Fruit fly (Drosophila melanogaster) whole organism, embryonic: ENCODE results near the gene Pka-C3.

ENCODE experiments used
- Abd-B ChIP-seq: fragments of 200-800 bp; sonication (Bioruptor generic); optimal IDR thresholded peaks from 2 replicates; lab custom pipeline; 2018; ENCODE audit warnings: missing biosample characterization, mild to moderate bottlenecking, missing genetic modification characterization, moderate library complexity
- B-H1 ChIP-seq: fragments of 200-800 bp; sonication (Bioruptor generic); IDR thresholded peaks from 3 replicates; pipeline ENCODE4 v1.3.6; 2022; ENCODE audit warnings: missing biosample characterization, missing genetic modification characterization
- C15 ChIP-seq: fragments of 200-800 bp; sonication (Bioruptor generic); IDR thresholded peaks from 3 replicates; pipeline ENCODE4 v1.3.6; 2022; ENCODE audit warnings: missing biosample characterization, missing genetic modification characterization
- CG10979 ChIP-seq: fragments of 200-800 bp; sonication (Bioruptor generic); optimal IDR thresholded peaks from 2 replicates; lab custom pipeline; 2018; ENCODE audit warnings: missing biosample characterization, mild to moderate bottlenecking, missing genetic modification characterization, moderate library complexity
- CG12155 ChIP-seq: fragments of 200-800 bp; sonication (Bioruptor generic); optimal IDR thresholded peaks from 3 replicates; lab custom pipeline; 2016; ENCODE audit warnings: missing biosample characterization, missing genetic modification characterization
- CG12299 ChIP-seq: fragments of 200-800 bp; sonication (Bioruptor generic); optimal IDR thresholded peaks from 2 replicates; lab custom pipeline; 2018; ENCODE audit warnings: missing biosample characterization, mild to moderate bottlenecking, missing genetic modification characterization
- CG1233 ChIP-seq: fragments of 200-800 bp; sonication (Bioruptor generic); optimal IDR thresholded peaks from 4 replicates; lab custom pipeline; 2018; ENCODE audit warnings: missing biosample characterization, mild to moderate bottlenecking, missing genetic modification characterization
- CG12659 ChIP-seq: fragments of 200-800 bp; sonication (Bioruptor generic); optimal IDR thresholded peaks from 3 replicates; lab custom pipeline; 2017; ENCODE audit warnings: mild to moderate bottlenecking, missing biosample characterization, missing genetic modification reagents, missing genetic modification characterization
- CG12942 ChIP-seq: fragments of 200-800 bp; sonication (Bioruptor generic); optimal IDR thresholded peaks from 3 replicates; lab custom pipeline; 2016; ENCODE audit warnings: missing biosample characterization, missing genetic modification characterization
- CG17829 ChIP-seq: fragments of 200-800 bp; optimal IDR thresholded peaks from 2 replicates; lab custom pipeline; 2019; ENCODE audit warnings: missing biosample characterization, mild to moderate bottlenecking, missing genetic modification characterization, moderate library complexity
- CG18619 ChIP-seq: fragments of 200-800 bp; sonication (Bioruptor generic); optimal IDR thresholded peaks from 3 replicates; lab custom pipeline; 2017; ENCODE audit warnings: missing biosample characterization, mild to moderate bottlenecking, missing genetic modification characterization
- CG2678 ChIP-seq: fragments of 200-800 bp; sonication (Bioruptor generic); optimal IDR thresholded peaks from 3 replicates; lab custom pipeline; 2019; ENCODE audit warnings: missing biosample characterization, mild to moderate bottlenecking, missing genetic modification characterization, moderate library complexity
- CG2889 ChIP-seq: fragments of 200-800 bp; sonication (Bioruptor generic); IDR thresholded peaks from 3 replicates; pipeline ENCODE4 v1.3.6; 2022; ENCODE audit warnings: missing biosample characterization, missing genetic modification characterization
- CG30403 ChIP-seq: fragments of 200-800 bp; sonication (Bioruptor generic); optimal IDR thresholded peaks from 3 replicates; lab custom pipeline; 2016; ENCODE audit warnings: missing biosample characterization, missing genetic modification characterization
- CG31441 ChIP-seq: fragments of 200-800 bp; sonication (Bioruptor generic); IDR thresholded peaks from 2 replicates; pipeline ENCODE4 v1.3.6; 2022; ENCODE audit warnings: missing biosample characterization, missing genetic modification characterization
- CG32532 ChIP-seq: fragments of 200-800 bp; sonication (Bioruptor generic); IDR thresholded peaks from 2 replicates; pipeline ENCODE4 v1.3.6; 2022; ENCODE audit warnings: missing biosample characterization, missing genetic modification characterization
- CG32767 ChIP-seq: fragments of 200-800 bp; sonication (Bioruptor generic); IDR thresholded peaks from 2 replicates; pipeline ENCODE4 v1.3.6; 2022; ENCODE audit warnings: missing biosample characterization, missing genetic modification characterization
- CG3281 ChIP-seq: fragments of 200-800 bp; sonication (Bioruptor generic); optimal IDR thresholded peaks from 3 replicates; lab custom pipeline; 2017; ENCODE audit warnings: missing biosample characterization, mild to moderate bottlenecking, missing genetic modification characterization
- CG3407 ChIP-seq: fragments of 200-800 bp; sonication (Bioruptor generic); optimal IDR thresholded peaks from 2 replicates; lab custom pipeline; 2018; ENCODE audit warnings: missing biosample characterization, mild to moderate bottlenecking, missing genetic modification characterization
- CG4854 ChIP-seq: fragments of 200-800 bp; sonication (Bioruptor generic); optimal IDR thresholded peaks from 2 replicates; lab custom pipeline; 2016; ENCODE audit warnings: missing biosample characterization, missing genetic modification characterization, inconsistent platforms
- CG6765 ChIP-seq: fragments of 200-800 bp; sonication (Bioruptor generic); optimal IDR thresholded peaks from 3 replicates; lab custom pipeline; 2017; ENCODE audit warnings: missing biosample characterization, mild to moderate bottlenecking, missing genetic modification characterization
- CG7745 ChIP-seq: fragments of 200-800 bp; sonication (Bioruptor generic); optimal IDR thresholded peaks from 2 replicates; lab custom pipeline; 2018; ENCODE audit warnings: missing biosample characterization, mild to moderate bottlenecking, missing genetic modification characterization, moderate library complexity
- CG9727 ChIP-seq: fragments of 200-800 bp; sonication (Bioruptor generic); optimal IDR thresholded peaks from 3 replicates; lab custom pipeline; 2017; ENCODE audit warnings: missing biosample characterization, mild to moderate bottlenecking, missing genetic modification characterization
- CoRest ChIP-seq: fragments of 200-800 bp; sonication (Bioruptor generic); optimal IDR thresholded peaks from 3 replicates; lab custom pipeline; 2018; ENCODE audit warnings: missing biosample characterization, mild to moderate bottlenecking, missing genetic modification characterization, moderate library complexity
- Deaf1 ChIP-seq: fragments of 200-800 bp; optimal IDR thresholded peaks from 3 replicates; lab custom pipeline; 2019; ENCODE audit warnings: missing biosample characterization, mild to moderate bottlenecking, missing genetic modification characterization, moderate library complexity
- Dek ChIP-seq: fragments of 200-800 bp; sonication (Bioruptor generic); optimal IDR thresholded peaks from 3 replicates; lab custom pipeline; 2019; ENCODE audit warnings: missing biosample characterization, mild to moderate bottlenecking, missing genetic modification characterization, moderate library complexity
- Dfd ChIP-seq, 2 experiments: fragments of >200 bp; optimal IDR thresholded peaks; 2 replicates each; lab custom pipeline; 2017; ENCODE audit warnings: missing biosample characterization in 2 of 2, missing genetic modification characterization in 2 of 2
- E2f1 ChIP-seq: fragments of 200-800 bp; sonication (Bioruptor generic); IDR thresholded peaks from 2 replicates; pipeline ENCODE4 v1.3.6; 2022; ENCODE audit warnings: missing biosample characterization, missing genetic modification characterization
- Fer3 ChIP-seq: fragments of 200-800 bp; sonication (Bioruptor generic); optimal IDR thresholded peaks from 2 replicates; lab custom pipeline; 2018; ENCODE audit warnings: missing biosample characterization, mild to moderate bottlenecking, missing genetic modification characterization, moderate library complexity
- Hr51 ChIP-seq, 2 experiments: fragments of 200-800 bp; sonication (Bioruptor generic); optimal IDR thresholded peaks; 2 replicates in 1 of 2; 3 replicates in 1 of 2; lab custom pipeline; 2016 to 2018; ENCODE audit warnings: missing biosample characterization in 2 of 2, missing genetic modification characterization in 2 of 2, mild to moderate bottlenecking in 1 of 2, moderate library complexity in 1 of 2
- Meics ChIP-seq: fragments of 200-800 bp; sonication (Bioruptor generic); optimal IDR thresholded peaks from 2 replicates; lab custom pipeline; 2017; ENCODE audit warnings: missing biosample characterization, mild to moderate bottlenecking, missing genetic modification characterization
- Neu2 ChIP-seq: fragments of 200-800 bp; sonication (Bioruptor generic); optimal IDR thresholded peaks from 3 replicates; lab custom pipeline; 2016; ENCODE audit warnings: missing biosample characterization, missing genetic modification characterization, borderline replicate concordance
- Oli ChIP-seq: fragments of 200-800 bp; sonication (Bioruptor generic); optimal IDR thresholded peaks from 2 replicates; lab custom pipeline; 2018; ENCODE audit warnings: missing biosample characterization, mild to moderate bottlenecking, missing genetic modification characterization, moderate library complexity
- bcd ChIP-seq: fragments of 200-800 bp; sonication (Bioruptor generic); optimal IDR thresholded peaks from 2 replicates; lab custom pipeline; 2017; ENCODE audit warnings: missing biosample characterization, mild to moderate bottlenecking, missing genetic modification characterization
- bsh ChIP-seq, 2 experiments: fragments of 200-800 bp; sonication (Bioruptor generic); optimal IDR thresholded peaks; 2 replicates each; lab custom pipeline; 2017 to 2018; ENCODE audit warnings: mild to moderate bottlenecking in 2 of 2, missing biosample characterization in 2 of 2, missing genetic modification characterization in 2 of 2, moderate library complexity in 1 of 2
- btn ChIP-seq: fragments of 200-800 bp; sonication (Bioruptor generic); optimal IDR thresholded peaks from 2 replicates; lab custom pipeline; 2016; ENCODE audit warnings: missing biosample characterization, missing genetic modification characterization
- ci ChIP-seq: fragments of 200-800 bp; sonication (Bioruptor generic); IDR thresholded peaks from 3 replicates; pipeline ENCODE4 v1.3.6; 2022; ENCODE audit warnings: missing biosample characterization, missing genetic modification characterization
- dmrt11E ChIP-seq: fragments of 200-800 bp; sonication (Bioruptor generic); optimal IDR thresholded peaks from 3 replicates; lab custom pipeline; 2018; ENCODE audit warnings: missing biosample characterization, mild to moderate bottlenecking, missing genetic modification characterization, moderate library complexity
- gcm ChIP-seq: fragments of 200-800 bp; sonication (Bioruptor generic); optimal IDR thresholded peaks from 2 replicates; lab custom pipeline; 2019; ENCODE audit warnings: missing biosample characterization, mild to moderate bottlenecking, missing genetic modification characterization, moderate library complexity
- gem ChIP-seq: fragments of 200-800 bp; sonication (Bioruptor generic); optimal IDR thresholded peaks from 2 replicates; lab custom pipeline; 2019; ENCODE audit warnings: missing biosample characterization, mild to moderate bottlenecking, missing genetic modification characterization, moderate library complexity
- gro ChIP-seq: fragments of 200-800 bp; sonication (Bioruptor generic); optimal IDR thresholded peaks from 2 replicates; lab custom pipeline; 2016; ENCODE audit warnings: missing biosample characterization, missing genetic modification characterization
- mam ChIP-seq: fragments of 200-800 bp; sonication (Bioruptor generic); optimal IDR thresholded peaks from 3 replicates; lab custom pipeline; 2016; ENCODE audit warnings: missing biosample characterization, missing genetic modification characterization
- pnt ChIP-seq: fragments of 200-800 bp; sonication (Bioruptor generic); optimal IDR thresholded peaks from 3 replicates; lab custom pipeline; 2016; ENCODE audit warnings: missing biosample characterization, missing genetic modification characterization
- row ChIP-seq: fragments of 200-800 bp; sonication (Bioruptor generic); IDR thresholded peaks from 3 replicates; pipeline ENCODE4 v1.3.6; 2022; ENCODE audit warnings: missing biosample characterization, missing genetic modification characterization
- sens ChIP-seq: fragments of 200-800 bp; sonication (Bioruptor generic); peaks from one replicate; lab custom pipeline; 2016; ENCODE audit warnings: missing biosample characterization, missing genetic modification characterization
- shn ChIP-seq: fragments of 200-800 bp; sonication (Bioruptor generic); optimal IDR thresholded peaks from 3 replicates; lab custom pipeline; 2016; ENCODE audit warnings: missing biosample characterization, missing genetic modification characterization
- slbo ChIP-seq: fragments of 200-800 bp; sonication (Bioruptor generic); IDR thresholded peaks from 2 replicates; pipeline ENCODE4 v1.3.6; 2022; ENCODE audit warnings: missing biosample characterization, missing genetic modification characterization
- vvl ChIP-seq: fragments of 200-800 bp; sonication (Bioruptor generic); IDR thresholded peaks from 2 replicates; pipeline ENCODE4 v1.3.6; 2022; ENCODE audit warnings: missing biosample characterization, missing genetic modification characterization
- wdn ChIP-seq: fragments of 200-800 bp; sonication (Bioruptor generic); IDR thresholded peaks from 2 replicates; pipeline ENCODE4 v1.3.6; 2022; ENCODE audit warnings: missing biosample characterization, missing genetic modification characterization
- z ChIP-seq: fragments of 200-800 bp; sonication (Bioruptor generic); IDR thresholded peaks from 3 replicates; pipeline ENCODE4 v1.3.6; 2022; ENCODE audit warnings: missing biosample characterization, missing genetic modification characterization

Gene Pka-C3

dm6 chr3L:15923352-15923751 is 31.2 kb downstream of the Pka-C3 start (continued):
- TF ChIP-seq sens (GFP tag; lab: Kevin White, UChicago) (peak; percentile 65), btn (GFP tag; lab: Kevin White, UChicago) (no peak), vvl (GFP tag; lab: Robert Waterston, UW) (peak; percentile 47; the same call in 1 of the 2 replicates), Deaf1 (tag; lab: Kevin White, UChicago) (peak; percentile 26), gro (GFP tag; lab: Kevin White, UChicago) (peak; percentile 13), CG9727 (GFP tag; lab: Kevin White, UChicago) (peak; percentile 28), CoRest (tag; lab: Kevin White, UChicago) (peak; percentile 53), B-H1 (GFP tag; lab: Robert Waterston, UW) (no peak), CG3407 (GFP tag; lab: Kevin White, UChicago) (no peak), bsh (GFP tag; optimal IDR thresholded peaks at IDR 0.05; lab: Kevin White, UChicago) (peak in 1 of 2 experiments; percentile 60), dmrt11E (peak; percentile 5), ci (GFP tag; lab: Robert Waterston, UW) (no peak), Meics (peak; percentile 49), CG2678 (tag; lab: Kevin White, UChicago) (peak; percentile 72), CG4854 (GFP tag; lab: Kevin White, UChicago) (peak; percentile 1), mam (peak; percentile 1), CG12942 (GFP tag; lab: Kevin White, UChicago) (no peak), CG12299 (tag; lab: Kevin White, UChicago) (peak; percentile 31), CG31441 (peak; percentile 42; the same call in 1 of the 2 replicates), CG18619 (GFP tag; lab: Kevin White, UChicago) (peak; percentile 16), CG2889 (no peak), CG7745 (tag; lab: Kevin White, UChicago) (no peak), shn (GFP tag; lab: Kevin White, UChicago) (no peak), pnt (GFP tag; lab: Kevin White, UChicago) (no peak), C15 (GFP tag; lab: Robert Waterston, UW) (0 out of 3 replicates have a peak, but pooled peaks have one; percentile 30), row (peak; percentile 71), gem (tag; lab: Kevin White, UChicago) (peak; percentile 68), CG30403 (GFP tag; lab: Kevin White, UChicago) (peak; percentile 41), Dek (tag; lab: Kevin White, UChicago) (peak; percentile 35), bcd (GFP tag; lab: Kevin White, UChicago) (no peak), slbo (peak; percentile 65), Dfd (GFP tag; optimal IDR thresholded peaks at IDR 0.05; lab: Kevin White, UChicago) (no peak), Oli (peak; percentile 42), CG32767 (GFP tag; lab: Robert Waterston, UW) (0 out of 2 replicates have a peak, but pooled peaks have one; percentile 19), Neu2 (GFP tag; lab: Kevin White, UChicago) (no peak), Abd-B (GFP tag; lab: Kevin White, UChicago) (peak; percentile 1), Hr51 (GFP tag; optimal IDR thresholded peaks at IDR 0.05; lab: Kevin White, UChicago) (peak in 1 of 2 experiments; percentile 61), CG6765 (GFP tag; lab: Kevin White, UChicago) (peak; percentile 12), wdn (GFP tag; lab: Robert Waterston, UW) (no peak), CG32532 (GFP tag; lab: Robert Waterston, UW) (peak; percentile 34; the same call in 1 of the 2 replicates), CG12155 (GFP tag; lab: Kevin White, UChicago) (peak; percentile 29), z (GFP tag; lab: Robert Waterston, UW) (no peak), Fer3 (tag; lab: Kevin White, UChicago) (peak; percentile 55), CG12659 (GFP tag; lab: Kevin White, UChicago) (peak; percentile 15), CG10979 (tag; lab: Kevin White, UChicago) (peak; percentile 45), CG17829 (tag; lab: Kevin White, UChicago) (peak; percentile 36), CG1233 (GFP tag; lab: Kevin White, UChicago) (peak; percentile 22), gcm (GFP tag; lab: Kevin White, UChicago) (no peak), CG3281 (GFP tag; lab: Kevin White, UChicago) (peak; percentile 33), E2f1 (GFP tag; lab: Robert Waterston, UW) (peak; percentile 33; the same call in 1 of the 2 replicates)
